Fruit fly (Drosophila melanogaster) whole organism, embryonic: Measurements from ENCODE around the gene barc.

Experiments used
- Atf-2 ChIP-seq: fragments of 200-800 bp; sonication (Bioruptor generic); optimal IDR thresholded peaks from 2 replicates; lab custom pipeline; 2016; ENCODE audit warnings: missing biosample characterization, missing genetic modification characterization
- Bdp1 ChIP-seq: fragments of 200-800 bp; sonication (Bioruptor generic); optimal IDR thresholded peaks from 3 replicates; lab custom pipeline; 2016; ENCODE audit warnings: missing biosample characterization, missing genetic modification characterization
- Bgb ChIP-seq: fragments of 200-800 bp; sonication (Bioruptor generic); IDR thresholded peaks from 2 replicates; pipeline ENCODE4 v1.3.6; 2022; ENCODE audit warnings: missing biosample characterization, missing genetic modification characterization; ENCODE audit not compliant: partially characterized antibody
- CG12155 ChIP-seq: fragments of 200-800 bp; sonication (Bioruptor generic); optimal IDR thresholded peaks from 3 replicates; lab custom pipeline; 2016; ENCODE audit warnings: missing biosample characterization, missing genetic modification characterization
- CG1233 ChIP-seq: fragments of 200-800 bp; sonication (Bioruptor generic); optimal IDR thresholded peaks from 4 replicates; lab custom pipeline; 2018; ENCODE audit warnings: missing biosample characterization, mild to moderate bottlenecking, missing genetic modification characterization
- CG12659 ChIP-seq: fragments of 200-800 bp; sonication (Bioruptor generic); optimal IDR thresholded peaks from 3 replicates; lab custom pipeline; 2017; ENCODE audit warnings: mild to moderate bottlenecking, missing biosample characterization, missing genetic modification reagents, missing genetic modification characterization
- CG13123 ChIP-seq: fragments of 200-800 bp; sonication (Bioruptor generic); optimal IDR thresholded peaks from 2 replicates; lab custom pipeline; 2016; ENCODE audit warnings: missing biosample characterization, missing genetic modification characterization
- CG13296 ChIP-seq: fragments of 200-800 bp; sonication (Bioruptor generic); optimal IDR thresholded peaks from 3 replicates; lab custom pipeline; 2018; ENCODE audit warnings: missing biosample characterization, mild to moderate bottlenecking, missing genetic modification characterization
- CG14860 ChIP-seq: fragments of 200-800 bp; sonication (Bioruptor generic); IDR thresholded peaks from 3 replicates; pipeline ENCODE4 v1.3.6; 2022; ENCODE audit warnings: missing biosample characterization, missing genetic modification characterization; ENCODE audit not compliant: partially characterized antibody
- CG14965 ChIP-seq: fragments of 200-800 bp; sonication (Bioruptor generic); optimal IDR thresholded peaks from 2 replicates; lab custom pipeline; 2016; ENCODE audit warnings: missing biosample characterization, missing genetic modification characterization, borderline replicate concordance
- CG1647 ChIP-seq: fragments of 200-800 bp; sonication (Bioruptor generic); optimal IDR thresholded peaks from 3 replicates; lab custom pipeline; 2016; ENCODE audit warnings: missing biosample characterization, missing genetic modification characterization
- CG17568 ChIP-seq: fragments of 200-800 bp; sonication (Bioruptor generic); optimal IDR thresholded peaks from 2 replicates; lab custom pipeline; 2018; ENCODE audit warnings: missing biosample characterization, mild to moderate bottlenecking, missing genetic modification characterization, moderate library complexity
- CG18262 ChIP-seq: fragments of 200-800 bp; optimal IDR thresholded peaks from 3 replicates; lab custom pipeline; 2019; ENCODE audit warnings: missing biosample characterization, mild to moderate bottlenecking, missing genetic modification characterization, moderate library complexity
- CG2712 ChIP-seq: fragments of 200-800 bp; optimal IDR thresholded peaks from 3 replicates; lab custom pipeline; 2019; ENCODE audit warnings: missing biosample characterization, mild to moderate bottlenecking, missing genetic modification characterization, moderate library complexity
- CG30431 ChIP-seq: fragments of 200-800 bp; sonication (Bioruptor generic); optimal IDR thresholded peaks from 2 replicates; lab custom pipeline; 2017; ENCODE audit warnings: missing biosample characterization, missing genetic modification characterization
- CG3065 ChIP-seq: fragments of 200-800 bp; sonication (Bioruptor generic); optimal IDR thresholded peaks from 2 replicates; lab custom pipeline; 2016; ENCODE audit warnings: missing biosample characterization, missing genetic modification characterization
- CG33557 ChIP-seq: fragments of 200-800 bp; sonication (Bioruptor generic); optimal IDR thresholded peaks from 2 replicates; lab custom pipeline; 2019; ENCODE audit warnings: missing biosample characterization, mild to moderate bottlenecking, missing genetic modification characterization, moderate library complexity
- CG5245 ChIP-seq: fragments of 200-800 bp; sonication (Bioruptor generic); optimal IDR thresholded peaks from 3 replicates; lab custom pipeline; 2016; ENCODE audit warnings: missing biosample characterization, missing genetic modification characterization
- CG6254 ChIP-seq: fragments of 200-800 bp; sonication (Bioruptor generic); optimal IDR thresholded peaks from 3 replicates; lab custom pipeline; 2017; ENCODE audit warnings: mild to moderate bottlenecking, missing biosample characterization, missing genetic modification reagents, missing genetic modification characterization
- CG6813 ChIP-seq: fragments of 200-800 bp; sonication (Bioruptor generic); optimal IDR thresholded peaks from 2 replicates; lab custom pipeline; 2017; ENCODE audit warnings: missing biosample characterization, missing genetic modification characterization, mild to moderate bottlenecking, moderate library complexity, missing genetic modification reagents
- CG7963 ChIP-seq: fragments of 200-800 bp; sonication (Bioruptor generic); IDR thresholded peaks from 3 replicates; pipeline ENCODE4 v1.3.6; 2022; ENCODE audit warnings: missing biosample characterization, missing genetic modification characterization; ENCODE audit not compliant: partially characterized antibody
- CG8089 ChIP-seq: fragments of 200-800 bp; sonication (Bioruptor generic); optimal IDR thresholded peaks from 3 replicates; lab custom pipeline; 2016; ENCODE audit warnings: missing biosample characterization, missing genetic modification characterization
- Camta ChIP-seq: fragments of 200-800 bp; sonication (Bioruptor generic); optimal IDR thresholded peaks from 2 replicates; lab custom pipeline; 2016; ENCODE audit warnings: missing biosample characterization, missing genetic modification characterization
- CrebB ChIP-seq: fragments of 200-800 bp; sonication (Bioruptor generic); optimal IDR thresholded peaks from 3 replicates; lab custom pipeline; 2018; ENCODE audit warnings: missing biosample characterization, mild to moderate bottlenecking, missing genetic modification characterization
- D ChIP-seq, 2 experiments: fragments of 200-800 bp in 1 of 2; fragments of >200 bp in 1 of 2; sonication (Bioruptor generic) in 1 of 2; optimal IDR thresholded peaks; 2 replicates in 1 of 2; 3 replicates in 1 of 2; lab custom pipeline; 2017; ENCODE audit warnings: mild to moderate bottlenecking in 1 of 2, missing biosample characterization in 1 of 2, missing genetic modification characterization in 1 of 2, missing genetic modification reagents in 1 of 2
- Deaf1 ChIP-seq: fragments of 200-800 bp; optimal IDR thresholded peaks from 3 replicates; lab custom pipeline; 2019; ENCODE audit warnings: missing biosample characterization, mild to moderate bottlenecking, missing genetic modification characterization, moderate library complexity
- Dip2 ChIP-seq: fragments of 200-800 bp; sonication (Bioruptor generic); IDR thresholded peaks from 2 replicates; pipeline ENCODE4 v1.3.6; 2022; ENCODE audit warnings: missing biosample characterization, missing genetic modification characterization
- E2f2 ChIP-seq: fragments of 200-800 bp; sonication (Bioruptor generic); IDR thresholded peaks from 2 replicates; pipeline ENCODE4 v1.3.6; 2022; ENCODE audit warnings: missing biosample characterization, missing genetic modification characterization
- Gug ChIP-seq: fragments of 200-800 bp; sonication (Bioruptor generic); IDR thresholded peaks from 4 replicates; pipeline ENCODE4 v1.3.6; 2022; ENCODE audit warnings: missing biosample characterization, missing genetic modification characterization
- HLH54F ChIP-seq: fragments of 200-800 bp; sonication (Bioruptor generic); optimal IDR thresholded peaks from 3 replicates; lab custom pipeline; 2016; ENCODE audit warnings: missing biosample characterization, missing genetic modification characterization
- Nf-YA ChIP-seq: fragments of 200-800 bp; sonication (Bioruptor generic); IDR thresholded peaks from 2 replicates; pipeline ENCODE4 v1.3.6; 2022; ENCODE audit warnings: missing biosample characterization, missing genetic modification characterization
- Oli ChIP-seq: fragments of 200-800 bp; sonication (Bioruptor generic); optimal IDR thresholded peaks from 2 replicates; lab custom pipeline; 2018; ENCODE audit warnings: missing biosample characterization, mild to moderate bottlenecking, missing genetic modification characterization, moderate library complexity
- Tbp ChIP-seq: fragments of >200 bp; optimal IDR thresholded peaks from 2 replicates; lab custom pipeline; 2018; ENCODE audit warnings: missing biosample characterization, missing genetic modification characterization
- YL-1 ChIP-seq: fragments of 200-800 bp; sonication (Bioruptor generic); optimal IDR thresholded peaks from 3 replicates; lab custom pipeline; 2017; ENCODE audit warnings: missing biosample characterization, mild to moderate bottlenecking, missing genetic modification characterization
- bab2 ChIP-seq: fragments of 200-800 bp; sonication (Bioruptor generic); optimal IDR thresholded peaks from 2 replicates; lab custom pipeline; 2016; ENCODE audit warnings: missing biosample characterization, missing genetic modification characterization
- cas ChIP-seq: fragments of 200-800 bp; sonication (Bioruptor generic); IDR thresholded peaks from 2 replicates; pipeline ENCODE4 v1.3.6; 2022; ENCODE audit warnings: missing biosample characterization, missing genetic modification characterization
- eyg ChIP-seq: fragments of 200-800 bp; sonication (Bioruptor generic); optimal IDR thresholded peaks from 3 replicates; lab custom pipeline; 2016; ENCODE audit warnings: missing biosample characterization, missing genetic modification characterization
- gem ChIP-seq: fragments of 200-800 bp; sonication (Bioruptor generic); optimal IDR thresholded peaks from 2 replicates; lab custom pipeline; 2019; ENCODE audit warnings: missing biosample characterization, mild to moderate bottlenecking, missing genetic modification characterization, moderate library complexity
- grau ChIP-seq: fragments of 200-800 bp; optimal IDR thresholded peaks from 3 replicates; lab custom pipeline; 2019; ENCODE audit warnings: missing biosample characterization, mild to moderate bottlenecking, missing genetic modification characterization, moderate library complexity
- hb ChIP-seq: fragments of 200-800 bp; sonication (Bioruptor generic); IDR thresholded peaks from 3 replicates; pipeline ENCODE4 v1.3.6; 2022; ENCODE audit warnings: missing biosample characterization, missing genetic modification characterization; ENCODE audit not compliant: partially characterized antibody
- klu ChIP-seq: fragments of 200-800 bp; sonication (Bioruptor generic); IDR thresholded peaks from 2 replicates; pipeline ENCODE4 v1.3.6; 2022; ENCODE audit warnings: missing biosample characterization, missing genetic modification characterization
- lola ChIP-seq, 3 experiments: fragments of >200 bp in 2 of 3; fragments of 200-800 bp in 1 of 3; sonication (Bioruptor generic) in 1 of 3; optimal IDR thresholded peaks; 2 replicates each; lab custom pipeline; 2017 to 2019; ENCODE audit warnings: missing biosample characterization in 3 of 3, missing genetic modification characterization in 3 of 3, mild to moderate bottlenecking in 1 of 3, moderate library complexity in 1 of 3
- nerfin-2 ChIP-seq: fragments of 200-800 bp; sonication (Bioruptor generic); IDR thresholded peaks from 2 replicates; pipeline ENCODE4 v1.3.6; 2022; ENCODE audit warnings: missing biosample characterization, missing genetic modification characterization; ENCODE audit not compliant: partially characterized antibody
- pan ChIP-seq, 4 experiments: fragments of >200 bp in 3 of 4; fragments of 200-800 bp in 1 of 4; sonication (Bioruptor generic) in 1 of 4; optimal IDR thresholded peaks in 3 of 4; IDR thresholded peaks in 1 of 4; 2 replicates each; pipeline versions ENCODE4 v1.3.6 to Lab custom; 2017 to 2022; ENCODE audit warnings: missing biosample characterization in 2 of 4, missing genetic modification characterization in 2 of 4, mixed read lengths in 1 of 4
- phol ChIP-seq: fragments of 200-800 bp; sonication (Bioruptor generic); optimal IDR thresholded peaks from 3 replicates; lab custom pipeline; 2018; ENCODE audit warnings: missing biosample characterization, mild to moderate bottlenecking, missing genetic modification characterization, moderate library complexity
- rib ChIP-seq: fragments of 200-800 bp; sonication (Bioruptor generic); IDR thresholded peaks from 2 replicates; pipeline ENCODE4 v1.3.6; 2022; ENCODE audit warnings: missing biosample characterization, missing genetic modification characterization
- sens ChIP-seq: fragments of 200-800 bp; sonication (Bioruptor generic); peaks from one replicate; lab custom pipeline; 2016; ENCODE audit warnings: missing biosample characterization, missing genetic modification characterization
- so ChIP-seq: fragments of 200-800 bp; sonication (Bioruptor generic); IDR thresholded peaks from 3 replicates; pipeline ENCODE4 v1.3.6; 2022; ENCODE audit warnings: missing biosample characterization, missing genetic modification characterization
- trh ChIP-seq: fragments of 200-800 bp; sonication (Bioruptor generic); optimal IDR thresholded peaks from 2 replicates; lab custom pipeline; 2016; ENCODE audit warnings: missing biosample characterization, missing genetic modification characterization
- wek ChIP-seq: fragments of 200-800 bp; sonication (Bioruptor generic); optimal IDR thresholded peaks from 3 replicates; lab custom pipeline; 2018; ENCODE audit warnings: missing biosample characterization, mild to moderate bottlenecking, missing genetic modification characterization, moderate library complexity

barc gene

dm6 chr3L:21462860-21463259 lies 29.9 kb upstream of the barc start (continued):
- TF ChIP-seq E2f2: no peak
- TF ChIP-seq gem (tag; lab: Kevin White, UChicago): peak; percentile 57
- no peak for TF ChIP-seq hb (GFP tag; lab: Robert Waterston, UW)
- no peak for TF ChIP-seq CG12155 (GFP tag; lab: Kevin White, UChicago)
- TF ChIP-seq eyg (GFP tag; lab: Kevin White, UChicago): no peak
- TF ChIP-seq grau (tag; lab: Kevin White, UChicago): peak; percentile 5
- TF ChIP-seq CG13296 (GFP tag; lab: Kevin White, UChicago): no peak
- no peak for TF ChIP-seq CG17568 (GFP tag; lab: Kevin White, UChicago)
- TF ChIP-seq Dip2 (GFP tag; lab: Robert Waterston, UW): no peak
- no peak for TF ChIP-seq Gug
- peak; percentile 58 for TF ChIP-seq phol (tag; lab: Kevin White, UChicago)
- no peak for TF ChIP-seq Atf-2 (GFP tag; lab: Kevin White, UChicago)
- TF ChIP-seq pan (optimal IDR thresholded peaks at IDR 0.05; lab: Kevin White, UChicago): no peak
- TF ChIP-seq pan (GFP tag; optimal IDR thresholded peaks at IDR 0.05 in 1 of 2, IDR thresholded peaks at IDR 0.05 in 1 of 2): no peak
- TF ChIP-seq CrebB (tag; lab: Kevin White, UChicago): no peak
- TF ChIP-seq CG5245 (GFP tag; lab: Kevin White, UChicago): no peak
- no peak for TF ChIP-seq CG13123
- no peak for TF ChIP-seq CG3065 (GFP tag; lab: Kevin White, UChicago)
- TF ChIP-seq bab2: no peak
- no peak for TF ChIP-seq cas (GFP tag; lab: Robert Waterston, UW)
- peak; percentile 10 for TF ChIP-seq CG33557 (GFP tag; lab: Kevin White, UChicago)
- no peak for TF ChIP-seq YL-1 (GFP tag; lab: Kevin White, UChicago)
- no peak for TF ChIP-seq klu (GFP tag; lab: Robert Waterston, UW)
- TF ChIP-seq CG18262 (tag; lab: Kevin White, UChicago): peak; percentile 73
- peak; percentile 6 for TF ChIP-seq CG6254 (GFP tag; lab: Kevin White, UChicago)
- no peak for TF ChIP-seq CG1647
- TF ChIP-seq Bgb (GFP tag; lab: Robert Waterston, UW): no peak
- no peak for TF ChIP-seq CG14860
- no peak for TF ChIP-seq CG8089 (GFP tag; lab: Kevin White, UChicago)
- peak in 1 of 3 experiments; percentile 75 for TF ChIP-seq lola (GFP tag; optimal IDR thresholded peaks at IDR 0.05; lab: Kevin White, UChicago)
- TF ChIP-seq Camta (GFP tag; lab: Kevin White, UChicago): no peak
- TF ChIP-seq rib (GFP tag; lab: Robert Waterston, UW): no peak
- no peak for TF ChIP-seq Deaf1 (tag; lab: Kevin White, UChicago)
- TF ChIP-seq CG2712: peak; percentile 59
- no peak for TF ChIP-seq nerfin-2
- TF ChIP-seq CG12659 (GFP tag; lab: Kevin White, UChicago): no peak
- TF ChIP-seq HLH54F (GFP tag; lab: Kevin White, UChicago): no peak
- TF ChIP-seq so (GFP tag; lab: Robert Waterston, UW): no peak
- peak; percentile 33 for TF ChIP-seq Oli
- TF ChIP-seq CG14965 (GFP tag; lab: Kevin White, UChicago): no peak
- TF ChIP-seq CG7963 (GFP tag; lab: Robert Waterston, UW): no peak
- TF ChIP-seq CG1233 (GFP tag; lab: Kevin White, UChicago): peak; percentile 2
- no peak for TF ChIP-seq sens (GFP tag; lab: Kevin White, UChicago)
- TF ChIP-seq trh (GFP tag; lab: Kevin White, UChicago): no peak
- TF ChIP-seq Nf-YA (GFP tag; lab: Robert Waterston, UW): no peak
- no peak for TF ChIP-seq Tbp (GFP tag; lab: Kevin White, UChicago)
- TF ChIP-seq Bdp1 (GFP tag; lab: Kevin White, UChicago): no peak
- TF ChIP-seq CG6813: no peak
- no peak for TF ChIP-seq CG30431 (GFP tag; lab: Kevin White, UChicago)
- TF ChIP-seq D (optimal IDR thresholded peaks at IDR 0.05; lab: Kevin White, UChicago): no peak
- TF ChIP-seq D (GFP tag; optimal IDR thresholded peaks at IDR 0.05; lab: Kevin White, UChicago): peak; percentile 59
- TF ChIP-seq wek (GFP tag; lab: Kevin White, UChicago): no peak
